Fruit fly (Drosophila melanogaster) whole organism, pupa: ENCODE results near the gene CG16998.

Source experiments
- CG12605 ChIP-seq: fragments of 200-800 bp; sonication (Bioruptor generic); IDR thresholded peaks from 2 replicates; pipeline ENCODE4 v1.3.6; 2022; ENCODE audit warnings: missing biosample characterization, missing genetic modification characterization
- CG13204 ChIP-seq: fragments of 200-800 bp; sonication (Bioruptor generic); optimal IDR thresholded peaks from 2 replicates; lab custom pipeline; 2018; ENCODE audit warnings: missing biosample characterization, mild to moderate bottlenecking, missing genetic modification characterization, moderate library complexity
- CG15710 ChIP-seq: fragments of 200-800 bp; sonication (Bioruptor generic); optimal IDR thresholded peaks from 2 replicates; lab custom pipeline; 2018; ENCODE audit warnings: missing biosample characterization, mild to moderate bottlenecking, missing genetic modification characterization, moderate library complexity
- CG17806 ChIP-seq: fragments of 200-800 bp; sonication (Bioruptor generic); optimal IDR thresholded peaks from 2 replicates; lab custom pipeline; 2018; ENCODE audit warnings: missing biosample characterization, mild to moderate bottlenecking, missing genetic modification characterization, moderate library complexity
- CG4496 ChIP-seq: fragments of 200-800 bp; sonication (Bioruptor generic); IDR thresholded peaks from 3 replicates; pipeline ENCODE4 v1.3.6; 2022; ENCODE audit warnings: missing biosample characterization, missing genetic modification characterization
- CG8159 ChIP-seq: fragments of 200-800 bp; sonication (Bioruptor generic); optimal IDR thresholded peaks from 3 replicates; lab custom pipeline; 2018; ENCODE audit warnings: missing biosample characterization, mild to moderate bottlenecking, missing genetic modification characterization, moderate library complexity
- CG8301 ChIP-seq: fragments of 200-800 bp; sonication (Bioruptor generic); optimal IDR thresholded peaks from 2 replicates; lab custom pipeline; 2018; ENCODE audit warnings: missing biosample characterization, mild to moderate bottlenecking, missing genetic modification characterization
- CG9948 ChIP-seq: fragments of 200-800 bp; sonication (Bioruptor generic); optimal IDR thresholded peaks from 2 replicates; lab custom pipeline; 2018; ENCODE audit warnings: missing biosample characterization, mild to moderate bottlenecking, missing genetic modification characterization, moderate library complexity
- D1 ChIP-seq: fragments of 200-800 bp; sonication (Bioruptor generic); optimal IDR thresholded peaks from 2 replicates; lab custom pipeline; 2018; ENCODE audit warnings: missing biosample characterization, mild to moderate bottlenecking, missing genetic modification characterization, moderate library complexity
- EcR ChIP-seq: fragments of 200-800 bp; sonication (Bioruptor generic); optimal IDR thresholded peaks from 3 replicates; lab custom pipeline; 2019; ENCODE audit warnings: missing biosample characterization, missing genetic modification characterization, mild to moderate bottlenecking, moderate library complexity, missing genetic modification reagents
- Ets98B ChIP-seq: fragments of 200-800 bp; sonication (Bioruptor generic); IDR thresholded peaks from 2 replicates; pipeline ENCODE4 v1.3.6; 2022; ENCODE audit warnings: missing biosample characterization, missing genetic modification characterization
- Snoo ChIP-seq: fragments of 200-800 bp; sonication (Bioruptor generic); optimal IDR thresholded peaks from 3 replicates; lab custom pipeline; 2017; ENCODE audit warnings: missing biosample characterization, mild to moderate bottlenecking, missing genetic modification characterization, inconsistent platforms
- rn ChIP-seq: fragments of 200-800 bp; sonication (Bioruptor generic); IDR thresholded peaks from 2 replicates; pipeline ENCODE4 v1.3.6; 2022; ENCODE audit warnings: missing biosample characterization, missing genetic modification characterization

- TF ChIP-seq CG8301 (tag; lab: Kevin White, UChicago) = no peak
- TF ChIP-seq CG4496 (GFP tag; lab: Robert Waterston, UW) = no peak
- no peak for TF ChIP-seq CG12605 (GFP tag; lab: Robert Waterston, UW)
- TF ChIP-seq CG15710 (tag; lab: Kevin White, UChicago) = no peak
- no peak for TF ChIP-seq CG17806 (tag; lab: Kevin White, UChicago)
- TF ChIP-seq CG13204 = no peak
- no peak for TF ChIP-seq CG8159 (tag; lab: Kevin White, UChicago)
- no peak for TF ChIP-seq rn (GFP tag; lab: Robert Waterston, UW)
- no peak for TF ChIP-seq Snoo (tag; lab: Kevin White, UChicago)
- TF ChIP-seq CG9948 (tag; lab: Kevin White, UChicago) = no peak
- no peak for TF ChIP-seq D1 (tag; lab: Kevin White, UChicago)
- TF ChIP-seq EcR = no peak
- TF ChIP-seq Ets98B (GFP tag; lab: Robert Waterston, UW) = no peak
Measured at dm6 chr3L:7491564-7491963, 48.1 kb downstream of the CG16998 start, which contains the start of gene Cyp316a1.
